Worm (Caenorhabditis elegans) whole organism, early embryonic: ENCODE results near the gene dlc-5.

Source experiments
- B0310.2 ChIP-seq: sonication (generic microtip); optimal IDR thresholded peaks from 2 replicates; lab custom pipeline; 2016; ENCODE audit warnings: mild to moderate bottlenecking, missing genetic modification characterization, missing compliant biosample characterization
- F13C5.2 ChIP-seq: sonication (generic microtip); optimal IDR thresholded peaks from 2 replicates; lab custom pipeline; 2017; ENCODE audit warnings: mild to moderate bottlenecking, missing genetic modification characterization, inconsistent platforms, missing compliant biosample characterization
- aly-1 ChIP-seq: sonication (generic microtip); optimal IDR thresholded peaks from 2 replicates; lab custom pipeline; 2016; ENCODE audit warnings: missing genetic modification characterization, missing compliant biosample characterization
- ama-1 ChIP-seq: fragments of 150-350 bp; optimal IDR thresholded peaks from 2 replicates; lab custom pipeline; 2014
- ceh-13 ChIP-seq: fragments of 200-800 bp; sonication (Bioruptor generic); optimal IDR thresholded peaks from 2 replicates; lab custom pipeline; 2018; ENCODE audit warnings: mild to moderate bottlenecking, missing genetic modification characterization, missing compliant biosample characterization
- ceh-36 ChIP-seq: sonication (generic microtip); optimal IDR thresholded peaks from 2 replicates; lab custom pipeline; 2016; ENCODE audit warnings: missing genetic modification characterization, inconsistent platforms, missing compliant biosample characterization
- ets-7 ChIP-seq: sonication (generic microtip); optimal IDR thresholded peaks from 2 replicates; lab custom pipeline; 2016; ENCODE audit warnings: missing genotype, missing genetic modification characterization, missing compliant biosample characterization
- flt-1 ChIP-seq: fragments of 200-800 bp; sonication (Bioruptor generic); IDR thresholded peaks from 2 replicates; pipeline ENCODE4 v1.3.6; 2022; ENCODE audit warnings: missing genetic modification characterization, missing compliant biosample characterization
- hmbx-1 ChIP-seq: sonication (generic microtip); optimal IDR thresholded peaks from 2 replicates; lab custom pipeline; 2016; ENCODE audit warnings: mild to moderate bottlenecking, missing genetic modification characterization, missing compliant biosample characterization
- pes-1 ChIP-seq: fragments of 200-800 bp; sonication (Bioruptor generic); IDR thresholded peaks from 2 replicates; pipeline ENCODE4 v1.3.6; 2022; ENCODE audit warnings: missing genetic modification reagents, missing genetic modification characterization, missing compliant biosample characterization
- scrt-1 ChIP-seq: fragments of 200-800 bp; sonication (Bioruptor generic); IDR thresholded peaks from 2 replicates; pipeline ENCODE4 v1.3.6; 2022; ENCODE audit warnings: missing genetic modification characterization, missing compliant biosample characterization
- tra-4 ChIP-seq: sonication (generic microtip); optimal IDR thresholded peaks from 2 replicates; lab custom pipeline; 2017; ENCODE audit warnings: missing genetic modification characterization, missing compliant biosample characterization

- TF ChIP-seq B0310.2 (no peak), pes-1 (no peak), ceh-13 (GFP tag; lab: Kevin White, UChicago) (no peak), aly-1 (no peak), ama-1 (lab: Kevin White, UChicago) (no peak), ets-7 (tag; lab: Kevin White, UChicago) (no peak), scrt-1 (GFP tag; lab: Robert Waterston, UW) (no peak), flt-1 (GFP tag; lab: Robert Waterston, UW) (no peak), tra-4 (tag; lab: Kevin White, UChicago) (no peak), F13C5.2 (tag; lab: Kevin White, UChicago) (no peak), hmbx-1 (tag; lab: Kevin White, UChicago) (no peak), ceh-36 (no peak)
These were observed 6.4 kb upstream of the dlc-5 start, which contains the start of gene acp-7 for ce11 chrIV:6431582-6431981.
